Worm (Caenorhabditis elegans) whole organism, L3 larva: ENCODE measurements around the gene Y49F6B.13.

Source experiments
- R02D3.7 ChIP-seq: fragments of 150-350 bp; optimal IDR thresholded peaks from 2 replicates; lab custom pipeline; 2014; ENCODE audit warnings: missing biosample characterization, missing genetic modification characterization
- ZK546.5 ChIP-seq: sonication (generic microtip); optimal IDR thresholded peaks from 2 replicates; lab custom pipeline; 2017; ENCODE audit warnings: missing biosample characterization, missing genetic modification characterization
- aly-2 ChIP-seq: fragments of 150-350 bp; optimal IDR thresholded peaks from 2 replicates; lab custom pipeline; 2014; ENCODE audit warnings: missing biosample characterization, missing genetic modification characterization
- ama-1 ChIP-seq: fragments of 150-350 bp; optimal IDR thresholded peaks from 2 replicates; lab custom pipeline; 2018
- ceh-28 ChIP-seq: fragments of 150-350 bp; optimal IDR thresholded peaks from 2 replicates; lab custom pipeline; 2014; ENCODE audit warnings: missing biosample characterization, missing genetic modification reagents, missing genetic modification characterization
- ceh-82 ChIP-seq: fragments of 150-350 bp; optimal IDR thresholded peaks from 2 replicates; lab custom pipeline; 2014; ENCODE audit warnings: missing biosample characterization, missing genetic modification characterization
- ceh-9 ChIP-seq: sonication (generic microtip); optimal IDR thresholded peaks from 2 replicates; lab custom pipeline; 2018; ENCODE audit warnings: missing biosample characterization, missing genetic modification characterization
- daf-12 ChIP-seq: fragments of 150-350 bp; optimal IDR thresholded peaks from 2 replicates; lab custom pipeline; 2014; ENCODE audit warnings: missing biosample characterization, missing genetic modification reagents, missing genetic modification characterization
- egl-27 ChIP-seq: sonication (generic microtip); optimal IDR thresholded peaks from 4 replicates; lab custom pipeline; 2017; ENCODE audit warnings: missing biosample characterization, missing genetic modification reagents, missing genetic modification characterization
- egl-5 ChIP-seq: fragments of 150-350 bp; optimal IDR thresholded peaks from 2 replicates; lab custom pipeline; 2017; ENCODE audit warnings: missing biosample characterization, missing genetic modification reagents, missing genetic modification characterization, inconsistent platforms
- elt-1 ChIP-seq: fragments of 150-350 bp; optimal IDR thresholded peaks from 2 replicates; lab custom pipeline; 2014; ENCODE audit warnings: missing biosample characterization, missing genetic modification characterization
- elt-2 ChIP-seq: sonication (generic microtip); optimal IDR thresholded peaks from 2 replicates; lab custom pipeline; 2016; ENCODE audit warnings: missing genetic modification reagents, mild to moderate bottlenecking, missing genetic modification characterization, missing compliant biosample characterization
- eor-1 ChIP-seq, 2 experiments: fragments of 150-350 bp; optimal IDR thresholded peaks; 2 replicates each; lab custom pipeline; 2014 to 2018; ENCODE audit warnings: missing biosample characterization in 2 of 2, missing genetic modification characterization in 2 of 2
- fkh-10 ChIP-seq: sonication (generic microtip); optimal IDR thresholded peaks from 2 replicates; lab custom pipeline; 2017; ENCODE audit warnings: missing biosample characterization, missing genetic modification reagents, missing genetic modification characterization
- fkh-2 ChIP-seq: fragments of 150-350 bp; optimal IDR thresholded peaks from 2 replicates; lab custom pipeline; 2014; ENCODE audit warnings: missing biosample characterization, missing genetic modification reagents, missing genetic modification characterization
- hmg-11 ChIP-seq: sonication (generic microtip); optimal IDR thresholded peaks from 2 replicates; lab custom pipeline; 2016; ENCODE audit warnings: missing genetic modification characterization, missing compliant biosample characterization
- jun-1 ChIP-seq: fragments of 150-350 bp; optimal IDR thresholded peaks from 2 replicates; lab custom pipeline; 2014; ENCODE audit warnings: missing biosample characterization, missing genetic modification reagents, missing genetic modification characterization
- lin-15B ChIP-seq: fragments of 150-350 bp; optimal IDR thresholded peaks from 2 replicates; lab custom pipeline; 2014; ENCODE audit warnings: missing biosample characterization, missing genetic modification characterization
- lin-39 ChIP-seq: fragments of 150-350 bp; optimal IDR thresholded peaks from 2 replicates; lab custom pipeline; 2018; ENCODE audit warnings: missing biosample characterization, missing genetic modification reagents, missing genetic modification characterization
- lsy-12 ChIP-seq: sonication (generic microtip); optimal IDR thresholded peaks from 2 replicates; lab custom pipeline; 2016; ENCODE audit warnings: mild to moderate bottlenecking, missing genetic modification characterization, missing compliant biosample characterization
- mdl-1 ChIP-seq: fragments of 150-350 bp; optimal IDR thresholded peaks from 2 replicates; lab custom pipeline; 2014; ENCODE audit warnings: missing biosample characterization, missing genetic modification characterization
- nfya-1 ChIP-seq: sonication (generic microtip); optimal IDR thresholded peaks from 2 replicates; lab custom pipeline; 2017; ENCODE audit warnings: missing genetic modification characterization, mild to moderate bottlenecking, missing compliant biosample characterization, antibody characterized with exemption, moderate library complexity; ENCODE audit not compliant: insufficient read depth
- nhr-12 ChIP-seq: fragments of 150-350 bp; optimal IDR thresholded peaks from 2 replicates; lab custom pipeline; 2014; ENCODE audit warnings: missing biosample characterization, missing genetic modification characterization
- nhr-23 ChIP-seq: fragments of 150-350 bp; optimal IDR thresholded peaks from 2 replicates; lab custom pipeline; 2014; ENCODE audit warnings: missing biosample characterization, missing genetic modification reagents, missing genetic modification characterization
- nhr-25 ChIP-seq: sonication (generic microtip); optimal IDR thresholded peaks from 2 replicates; lab custom pipeline; 2017; ENCODE audit warnings: missing biosample characterization, missing genetic modification characterization
- nhr-28 ChIP-seq: fragments of 150-350 bp; optimal IDR thresholded peaks from 2 replicates; lab custom pipeline; 2014; ENCODE audit warnings: missing biosample characterization, missing genetic modification characterization
- nhr-43 ChIP-seq: sonication (generic microtip); optimal IDR thresholded peaks from 2 replicates; lab custom pipeline; 2016; ENCODE audit warnings: mild to moderate bottlenecking, missing genetic modification characterization, missing compliant biosample characterization; ENCODE audit not compliant: poor library complexity, severe bottlenecking
- nhr-77 ChIP-seq: fragments of 150-350 bp; optimal IDR thresholded peaks from 2 replicates; lab custom pipeline; 2014; ENCODE audit warnings: missing biosample characterization, missing genetic modification characterization
- pha-4 ChIP-seq: fragments of 150-350 bp; optimal IDR thresholded peaks from 2 replicates; lab custom pipeline; 2014; ENCODE audit warnings: missing biosample characterization, missing genetic modification reagents, missing genetic modification characterization
- pqm-1 ChIP-seq: fragments of 150-350 bp; optimal IDR thresholded peaks from 2 replicates; lab custom pipeline; 2017; ENCODE audit warnings: missing biosample characterization, missing genetic modification characterization, inconsistent platforms
- sea-2 ChIP-seq: fragments of 150-350 bp; sonication (generic microtip); optimal IDR thresholded peaks from 4 replicates; lab custom pipeline; 2014; ENCODE audit warnings: missing biosample characterization, missing genetic modification reagents, missing genetic modification characterization
- skn-1 ChIP-seq: fragments of 150-350 bp; optimal IDR thresholded peaks from 2 replicates; lab custom pipeline; 2014; ENCODE audit warnings: missing biosample characterization, missing genetic modification characterization
- snpc-4 ChIP-seq: fragments of 150-350 bp; optimal IDR thresholded peaks from 2 replicates; lab custom pipeline; 2014; ENCODE audit warnings: missing biosample characterization, missing genetic modification characterization
- unc-62 ChIP-seq: fragments of 150-350 bp; sonication (generic microtip); optimal IDR thresholded peaks from 4 replicates; lab custom pipeline; 2014; ENCODE audit warnings: missing biosample characterization, missing genetic modification reagents, missing genetic modification characterization
- zag-1 ChIP-seq: fragments of 150-350 bp; optimal IDR thresholded peaks from 2 replicates; lab custom pipeline; 2014; ENCODE audit warnings: missing biosample characterization, missing genetic modification characterization
- ztf-11 ChIP-seq: fragments of 150-350 bp; optimal IDR thresholded peaks from 2 replicates; lab custom pipeline; 2014; ENCODE audit warnings: missing biosample characterization, missing genetic modification characterization
- ztf-4 ChIP-seq: fragments of 150-350 bp; optimal IDR thresholded peaks from 2 replicates; lab custom pipeline; 2014; ENCODE audit warnings: missing biosample characterization, missing genetic modification characterization

The Y49F6B.13 gene

DNA sequence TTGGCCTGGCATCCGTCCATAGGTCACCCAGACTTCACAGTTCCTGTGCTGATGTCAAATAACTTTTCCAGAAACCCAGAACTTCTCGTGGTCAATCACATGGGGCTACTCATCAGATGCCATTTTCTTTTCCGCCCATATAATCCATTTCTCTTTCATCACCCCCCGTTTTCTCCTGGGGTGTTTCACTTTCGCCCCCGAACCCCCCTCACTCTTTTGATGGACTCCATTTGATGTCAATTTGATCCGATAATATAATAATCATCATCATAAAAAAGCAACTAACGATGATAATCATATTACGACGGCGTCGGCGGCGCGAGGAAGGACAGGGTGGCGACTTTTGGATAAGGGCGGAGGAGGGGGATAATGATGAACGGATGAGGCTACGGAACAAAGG, 33.2 kb downstream of the Y49F6B.13 start:
- no peak for TF ChIP-seq nhr-28 (tag; lab: Kevin White, UChicago)
- TF ChIP-seq pqm-1 (tag; lab: Kevin White, UChicago), result no peak
- no peak for TF ChIP-seq snpc-4
- no peak for TF ChIP-seq lsy-12 (tag; lab: Kevin White, UChicago)

DNA sequence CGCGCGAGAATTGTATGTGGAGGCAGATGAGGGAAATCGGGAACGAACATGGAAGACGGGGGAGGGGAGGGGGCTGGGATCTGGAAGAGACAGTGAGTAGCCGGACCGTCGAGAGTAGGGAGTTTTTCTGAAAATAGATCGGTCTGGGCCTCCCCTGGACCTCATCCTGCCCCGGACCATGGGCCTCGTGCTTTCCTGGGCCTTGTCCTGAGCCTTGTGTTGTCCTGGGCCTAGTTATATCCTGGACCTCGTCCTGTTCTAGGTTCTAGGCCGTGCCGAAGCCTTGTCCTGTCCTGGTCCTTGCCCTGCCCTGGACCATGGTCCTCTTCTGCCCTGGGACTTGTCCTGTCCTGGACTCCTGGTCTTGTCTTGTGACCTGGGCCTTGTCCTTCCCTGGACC, 34.1 kb downstream of the Y49F6B.13 start:
- no peak for TF ChIP-seq sea-2 (GFP tag; lab: Kevin White, UChicago)
- no peak for TF ChIP-seq ceh-9 (tag; lab: Kevin White, UChicago)
- TF ChIP-seq pha-4 (tag; lab: Kevin White, UChicago), result no peak
- TF ChIP-seq lin-15B (tag; lab: Kevin White, UChicago), result no peak
- TF ChIP-seq eor-1 (tag; optimal IDR thresholded peaks at IDR 0.05; lab: Kevin White, UChicago), result no peak
- no peak for TF ChIP-seq elt-2 (tag; lab: Kevin White, UChicago)
- no peak for TF ChIP-seq ceh-82
- TF ChIP-seq egl-5, result no peak
- no peak for TF ChIP-seq hmg-11
- no peak for TF ChIP-seq jun-1 (tag; lab: Kevin White, UChicago)
- no peak for TF ChIP-seq nfya-1 (tag; lab: Kevin White, UChicago)
- TF ChIP-seq nhr-43 (tag; lab: Kevin White, UChicago), result no peak
- TF ChIP-seq ceh-28, result no peak

DNA sequence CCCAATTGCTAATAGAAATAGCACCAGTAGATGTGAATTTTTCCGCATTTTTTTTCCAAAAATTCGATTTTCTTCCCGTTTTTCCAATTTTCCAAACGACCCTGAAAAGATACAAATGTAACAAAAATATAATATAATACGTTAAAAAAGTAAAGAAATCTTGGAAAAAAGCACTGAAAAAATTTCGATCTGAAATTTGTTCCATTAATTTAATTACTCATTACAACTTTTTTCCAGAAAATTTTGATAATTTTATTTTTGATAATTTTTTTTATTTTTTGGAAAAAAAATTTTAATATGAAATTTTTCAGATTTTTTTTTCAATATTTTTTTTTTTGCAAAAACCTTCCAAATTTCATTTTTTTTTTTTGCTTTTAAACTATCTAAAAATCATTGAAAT, 35.1 kb downstream of the Y49F6B.13 start, which contains the start of gene skpo-2:
Gene skpo-2, minus strand, starts transcription at position 101 of the 400 bp plus-strand sequence.
- TF ChIP-seq daf-12 (tag; lab: Kevin White, UChicago) (no peak), skn-1 (tag; lab: Kevin White, UChicago) (no peak), egl-27 (no peak), egl-5 (no peak), pqm-1 (tag; lab: Kevin White, UChicago) (no peak), elt-2 (tag; lab: Kevin White, UChicago) (no peak), R02D3.7 (tag; lab: Kevin White, UChicago) (no peak), ceh-82 (no peak), aly-2 (tag; lab: Kevin White, UChicago) (no peak), mdl-1 (no peak), nhr-77 (no peak), sea-2 (GFP tag; lab: Kevin White, UChicago) (no peak)
- TF ChIP-seq, all 47 proteins: peak for 0

DNA sequence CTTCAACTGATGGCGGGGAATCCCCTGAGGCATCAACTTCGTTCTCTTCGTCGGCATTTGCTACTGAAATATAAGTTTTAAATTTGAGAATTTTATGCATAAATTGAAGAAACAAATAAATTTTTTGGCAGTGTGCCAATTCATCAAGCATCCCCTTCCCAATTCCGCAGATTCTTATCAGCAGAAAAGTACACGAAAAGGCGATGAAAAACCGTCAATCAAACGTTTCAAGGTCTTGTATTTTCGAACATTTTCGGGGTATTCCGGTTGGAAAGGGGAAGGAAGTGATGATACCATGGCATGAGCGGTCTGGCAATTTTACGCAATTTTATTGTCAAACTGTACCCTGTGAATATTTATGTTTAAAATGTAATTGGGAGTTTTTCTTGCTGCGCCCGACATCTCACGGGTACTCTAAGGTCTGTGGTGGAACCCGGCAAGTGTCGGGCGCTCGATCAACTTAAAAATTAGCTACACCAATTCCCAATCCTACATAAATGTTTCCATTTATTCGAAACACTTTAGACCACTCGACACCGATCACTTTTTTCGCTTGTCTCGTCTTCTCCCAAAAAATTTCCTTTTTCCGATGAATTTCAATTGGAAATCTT, 36.5 kb downstream of the Y49F6B.13 start:
- TF ChIP-seq hmg-11, result no peak
- TF ChIP-seq nhr-23 (tag; lab: Kevin White, UChicago), result no peak
- TF ChIP-seq nhr-43 (tag; lab: Kevin White, UChicago), result peak; percentile 43
- no peak for TF ChIP-seq egl-27
- no peak for TF ChIP-seq ceh-28
- no peak for TF ChIP-seq nhr-28 (tag; lab: Kevin White, UChicago)
- no peak for TF ChIP-seq lsy-12 (tag; lab: Kevin White, UChicago)
- TF ChIP-seq ztf-4 (tag; lab: Kevin White, UChicago), result no peak
- no peak for TF ChIP-seq eor-1 (tag; optimal IDR thresholded peaks at IDR 0.05; lab: Kevin White, UChicago)
- TF ChIP-seq R02D3.7 (tag; lab: Kevin White, UChicago), result no peak
- TF ChIP-seq zag-1 (tag; lab: Kevin White, UChicago), result no peak
- no peak for TF ChIP-seq lin-15B (tag; lab: Kevin White, UChicago)
- TF ChIP-seq lin-39 (tag; lab: Kevin White, UChicago), result no peak
- TF ChIP-seq fkh-10 (GFP tag; lab: Kevin White, UChicago), result no peak
- TF ChIP-seq sea-2 (GFP tag; lab: Kevin White, UChicago), result no peak
- TF ChIP-seq elt-1 (tag; lab: Kevin White, UChicago), result peak; percentile 77
- TF ChIP-seq fkh-2 (tag; lab: Kevin White, UChicago), result no peak
- TF ChIP-seq ztf-11 (tag; lab: Kevin White, UChicago), result no peak
- no peak for TF ChIP-seq ZK546.5 (tag; lab: Kevin White, UChicago)
- TF ChIP-seq elt-2 (tag; lab: Kevin White, UChicago), result no peak
- no peak for TF ChIP-seq pha-4 (tag; lab: Kevin White, UChicago)
- TF ChIP-seq skn-1 (tag; lab: Kevin White, UChicago), result no peak
- no peak for TF ChIP-seq jun-1 (tag; lab: Kevin White, UChicago)
- peak; percentile 43 for TF ChIP-seq unc-62 (GFP tag; lab: Kevin White, UChicago)
- no peak for TF ChIP-seq daf-12 (tag; lab: Kevin White, UChicago)
- TF ChIP-seq snpc-4, result peak; percentile 78
- TF ChIP-seq nhr-25 (tag; lab: Kevin White, UChicago), result peak; percentile 56
- TF ChIP-seq nhr-12 (tag; lab: Kevin White, UChicago), result no peak
- TF ChIP-seq ama-1 (lab: Kevin White, UChicago), result peak; percentile 19
